Worm (Caenorhabditis elegans): Measurements from ENCODE around the gene Y39B6A.30.
"Not testable (repeated sequence)": the region's sequence is repeated elsewhere in the genome, so short reads cannot be mapped to it uniquely, and the experiment has no call there.

Gene Y39B6A.30

DNA sequence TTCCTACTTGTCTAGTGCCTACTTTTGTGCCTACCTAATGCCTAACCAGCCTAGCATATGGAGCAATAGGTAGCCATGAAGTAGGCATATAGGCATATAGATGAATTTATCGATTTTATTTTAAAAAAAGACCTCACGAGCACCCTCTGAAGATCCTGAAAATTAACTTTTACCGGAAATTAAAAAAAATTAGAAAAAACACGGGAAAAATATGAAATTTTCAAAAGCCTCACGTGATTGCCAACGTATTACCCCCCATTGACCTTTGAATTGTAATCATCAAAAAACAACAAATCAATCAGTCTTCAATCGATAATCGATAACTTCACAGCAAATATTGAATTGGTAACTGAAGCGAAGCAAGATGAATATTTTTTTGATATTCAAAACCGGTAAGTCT is at the start of gene Y39B6A.30:
Gene Y39B6A.30 (plus strand): TSS at position 301 of the 400 bp plus-strand sequence.
- not testable (repeated sequence) for TF ChIP-seq lin-13 (GFP tag; optimal IDR thresholded peaks at IDR 0.05); lin-11 (tag; optimal IDR thresholded peaks at IDR 0.05); ztf-1 (GFP tag; conservative IDR thresholded peaks at IDR 0.05)

DNA sequence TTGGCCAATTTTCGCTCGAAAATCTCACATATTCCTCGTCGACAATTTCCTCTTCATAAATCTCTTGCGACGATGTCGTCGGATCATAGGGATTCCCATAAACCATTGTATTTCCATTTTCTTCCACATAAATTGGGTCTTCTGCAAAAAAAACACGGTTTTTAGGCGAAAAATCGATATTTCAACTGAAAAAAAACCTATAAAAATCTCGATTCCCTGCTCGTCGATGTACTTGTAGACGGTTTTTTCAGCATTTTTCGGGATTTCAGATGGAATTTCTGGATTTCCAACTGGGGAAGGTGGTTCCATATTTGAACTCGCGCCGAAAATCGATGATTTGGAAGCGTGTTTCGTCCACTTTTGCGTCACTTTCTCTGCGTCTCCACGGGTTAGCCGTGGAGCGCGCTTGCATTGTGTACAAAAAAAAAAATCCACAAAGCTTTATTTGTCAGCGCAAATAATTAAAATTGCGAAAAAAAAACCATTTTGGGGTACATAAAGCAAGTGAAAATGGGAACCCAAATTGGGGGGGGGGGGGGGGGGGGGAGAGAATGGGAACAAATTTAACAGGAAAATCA is 46.8 kb upstream of the Y39B6A.30 start, which contains the start of gene Y39B6A.43:
Gene Y39B6A.43 (minus strand): TSS at position 351 of the 578 bp plus-strand sequence.
- TF ChIP-seq nhr-237 (tag; optimal IDR thresholded peaks at IDR 0.05) (peak; percentile 86), mab-5 (tag; optimal IDR thresholded peaks at IDR 0.05) (peak; percentile 92), peb-1 (tag; optimal IDR thresholded peaks at IDR 0.05) (no peak), Y55F3AM.14 (GFP tag; optimal IDR thresholded peaks at IDR 0.05) (peak; percentile 93), dmd-4 (tag; optimal IDR thresholded peaks at IDR 0.05) (no peak), unc-39 (tag; optimal IDR thresholded peaks at IDR 0.05) (peak; percentile 85), ztf-11 (tag; optimal IDR thresholded peaks at IDR 0.05) (no peak), R02D3.7 (tag; optimal IDR thresholded peaks at IDR 0.05) (peak; percentile 79), nhr-129 (tag; optimal IDR thresholded peaks at IDR 0.05) (peak; percentile 96), lin-13 (GFP tag; optimal IDR thresholded peaks at IDR 0.05) (peak; percentile 99), nhr-77 (tag; optimal IDR thresholded peaks at IDR 0.05) (peak; percentile 90), mbf-1 (tag; optimal IDR thresholded peaks at IDR 0.05) (peak; percentile 19), unc-62 (GFP tag; optimal IDR thresholded peaks at IDR 0.05) (no peak), sma-3 (GFP tag; optimal IDR thresholded peaks at IDR 0.05) (peak; percentile 91), F13H6.1 (tag; optimal IDR thresholded peaks at IDR 0.05) (peak; percentile 88), skn-1 (tag; optimal IDR thresholded peaks at IDR 0.05) (peak; percentile 57), sma-9 (GFP tag; optimal IDR thresholded peaks at IDR 0.05) (peak; percentile 93), sma-9 (tag; optimal IDR thresholded peaks at IDR 0.05) (no peak), nhr-23 (tag; optimal IDR thresholded peaks at IDR 0.05) (no peak), crh-2 (tag; optimal IDR thresholded peaks at IDR 0.05) (peak; percentile 97), lin-39 (tag; optimal IDR thresholded peaks at IDR 0.05) (no peak), lin-11 (tag; optimal IDR thresholded peaks at IDR 0.05) (peak; percentile 93), aly-2 (tag; optimal IDR thresholded peaks at IDR 0.05) (no peak), elt-1 (tag; optimal IDR thresholded peaks at IDR 0.05) (no peak), egl-27 (tag; optimal IDR thresholded peaks at IDR 0.05) (peak; percentile 80), nhr-25 (tag; optimal IDR thresholded peaks at IDR 0.05) (peak; percentile 96), fos-1 (tag; optimal IDR thresholded peaks at IDR 0.05) (peak; percentile 90), mdl-1 (tag; optimal IDR thresholded peaks at IDR 0.05) (peak in 1 of 2 experiments; percentile 72), unc-55 (GFP tag; optimal IDR thresholded peaks at IDR 0.05) (peak; percentile 99), nhr-11 (tag; optimal IDR thresholded peaks at IDR 0.05) (no peak), ZK546.5 (tag; optimal IDR thresholded peaks at IDR 0.05) (peak; percentile 68), blmp-1 (tag; optimal IDR thresholded peaks at IDR 0.05; ENCODE audit: insufficient read depth) (peak; percentile 67), snpc-4 (tag; optimal IDR thresholded peaks at IDR 0.05) (peak; percentile 83), lsy-2 (tag; optimal IDR thresholded peaks at IDR 0.05) (peak; percentile 94 to 97), nhr-21 (tag; optimal IDR thresholded peaks at IDR 0.05) (peak; percentile 94), elt-3 (tag; optimal IDR thresholded peaks at IDR 0.05) (no peak), nhr-6 (tag; optimal IDR thresholded peaks at IDR 0.05) (peak; percentile 91), nhr-12 (tag; optimal IDR thresholded peaks at IDR 0.05) (no peak), ztf-4 (tag; optimal IDR thresholded peaks at IDR 0.05) (peak; percentile 81), ceh-16 (tag; optimal IDR thresholded peaks at IDR 0.05) (peak; percentile 55), zag-1 (tag; optimal IDR thresholded peaks at IDR 0.05) (peak; percentile 90), sem-4 (tag; optimal IDR thresholded peaks at IDR 0.05) (peak; percentile 94), nhr-10 (tag; optimal IDR thresholded peaks at IDR 0.05) (peak; percentile 87), C34F6.9 (tag; optimal IDR thresholded peaks at IDR 0.05) (peak; percentile 91), ztf-1 (GFP tag; conservative IDR thresholded peaks at IDR 0.05) (no peak), alr-1 (tag; optimal IDR thresholded peaks at IDR 0.05) (no peak), ceh-82 (tag; optimal IDR thresholded peaks at IDR 0.05) (peak; percentile 93), gmeb-1 (tag; optimal IDR thresholded peaks at IDR 0.05) (peak; percentile 99), ama-1 (optimal IDR thresholded peaks at IDR 0.05) (no peak)
